Worm (Caenorhabditis elegans): ENCODE results near the gene srg-46.
A peak's percentile ranks its signal among the peaks of the same experiment; 100 is the strongest.

The srg-46 gene

ce11 chrV:13364227-13364626, 712 bp downstream of the srg-46 start:
- TF ChIP-seq skn-1 (tag; optimal IDR thresholded peaks at IDR 0.05): no peak
- no peak for TF ChIP-seq ceh-8 (GFP tag; optimal IDR thresholded peaks at IDR 0.05)
- no peak for TF ChIP-seq efl-3 (GFP tag; optimal IDR thresholded peaks at IDR 0.05)
- TF ChIP-seq lin-39 (tag; optimal IDR thresholded peaks at IDR 0.05): no peak
- TF ChIP-seq C16A3.4 (tag; optimal IDR thresholded peaks at IDR 0.05): no peak
- no peak for TF ChIP-seq sup-37 (GFP tag; optimal IDR thresholded peaks at IDR 0.05)
- TF ChIP-seq zag-1 (tag; optimal IDR thresholded peaks at IDR 0.05): no peak
- TF ChIP-seq elt-3 (tag; optimal IDR thresholded peaks at IDR 0.05): no peak

ce11 chrV:13366488-13366887, 3.0 kb downstream of the srg-46 start:
- TF ChIP-seq dpl-1 (GFP tag; optimal IDR thresholded peaks at IDR 0.05) (no peak), lin-13 (GFP tag; optimal IDR thresholded peaks at IDR 0.05) (no peak), nhr-84 (tag; optimal IDR thresholded peaks at IDR 0.05) (no peak), vab-15 (tag; optimal IDR thresholded peaks at IDR 0.05) (no peak), mep-1 (tag; optimal IDR thresholded peaks at IDR 0.05) (no peak), egl-13 (tag; optimal IDR thresholded peaks at IDR 0.05) (no peak), sup-37 (GFP tag; optimal IDR thresholded peaks at IDR 0.05) (no peak), nhr-90 (tag; optimal IDR thresholded peaks at IDR 0.05; ENCODE audit: poor library complexity) (no peak), fos-1 (tag; optimal IDR thresholded peaks at IDR 0.05) (no peak), dsc-1 (tag; optimal IDR thresholded peaks at IDR 0.05) (no peak), nhr-71 (tag; optimal IDR thresholded peaks at IDR 0.05) (peak; percentile 40), nhr-85 (tag) (no peak), ceh-82 (tag; optimal IDR thresholded peaks at IDR 0.05) (no peak), lin-15B (tag; optimal IDR thresholded peaks at IDR 0.05) (no peak), unc-98 (GFP tag; IDR thresholded peaks at IDR 0.05) (no peak), skn-1 (tag; optimal IDR thresholded peaks at IDR 0.05) (no peak), ztf-4 (tag; optimal IDR thresholded peaks at IDR 0.05) (no peak), ets-5 (GFP tag; IDR thresholded peaks at IDR 0.05) (no peak), hpl-2 (GFP tag; optimal IDR thresholded peaks at IDR 0.05) (no peak), alr-1 (tag; optimal IDR thresholded peaks at IDR 0.05; ENCODE audit: borderline replicate concordance) (no peak), jun-1 (tag; optimal IDR thresholded peaks at IDR 0.05) (no peak), C34B4.2 (tag; optimal IDR thresholded peaks at IDR 0.05) (no peak), C04F5.9 (tag; optimal IDR thresholded peaks at IDR 0.05) (no peak), lin-39 (tag; optimal IDR thresholded peaks at IDR 0.05) (peak; percentile 2), sptf-1 (tag; optimal IDR thresholded peaks at IDR 0.05) (no peak), hlh-4 (tag; optimal IDR thresholded peaks at IDR 0.05) (peak; percentile 65), lsy-2 (tag; optimal IDR thresholded peaks at IDR 0.05) (peak; percentile 1 to 9), lir-3 (tag; optimal IDR thresholded peaks at IDR 0.05; ENCODE audit: poor library complexity) (no peak), swsn-7 (tag; optimal IDR thresholded peaks at IDR 0.05) (no peak), mef-2 (tag; optimal IDR thresholded peaks at IDR 0.05) (no peak), nhr-12 (tag; optimal IDR thresholded peaks at IDR 0.05) (no peak), nhr-237 (tag; optimal IDR thresholded peaks at IDR 0.05) (peak; percentile 13), snu-23 (GFP tag; optimal IDR thresholded peaks at IDR 0.05) (no peak), aly-2 (tag; optimal IDR thresholded peaks at IDR 0.05) (no peak), efl-3 (GFP tag; optimal IDR thresholded peaks at IDR 0.05) (no peak), hlh-17 (GFP tag; optimal IDR thresholded peaks at IDR 0.05; ENCODE audit: borderline replicate concordance) (no peak), fkh-8 (tag; optimal IDR thresholded peaks at IDR 0.05) (peak; percentile 46), nhr-47 (tag; optimal IDR thresholded peaks at IDR 0.05) (peak; percentile 58), ama-1 (optimal IDR thresholded peaks at IDR 0.05) (no peak), ceh-88 (GFP tag; IDR thresholded peaks at IDR 0.05) (no peak), tlp-1 (tag; optimal IDR thresholded peaks at IDR 0.05) (no peak), sox-4 (tag; optimal IDR thresholded peaks at IDR 0.05) (no peak), aha-1 (tag; optimal IDR thresholded peaks at IDR 0.05) (no peak)

Data from whole organism, L1 larva.